Fruit fly (Drosophila melanogaster): ENCODE results near the gene ND-42.

ND-42 gene

dm6 chr3R:22035552-22035951 lies 8.0 kb downstream of the ND-42 start:
- peak; percentile 39 for TF ChIP-seq EcR (GFP tag; optimal IDR thresholded peaks at IDR 0.05)
- TF ChIP-seq CG34367 (tag; optimal IDR thresholded peaks at IDR 0.05) = no peak

DNA sequence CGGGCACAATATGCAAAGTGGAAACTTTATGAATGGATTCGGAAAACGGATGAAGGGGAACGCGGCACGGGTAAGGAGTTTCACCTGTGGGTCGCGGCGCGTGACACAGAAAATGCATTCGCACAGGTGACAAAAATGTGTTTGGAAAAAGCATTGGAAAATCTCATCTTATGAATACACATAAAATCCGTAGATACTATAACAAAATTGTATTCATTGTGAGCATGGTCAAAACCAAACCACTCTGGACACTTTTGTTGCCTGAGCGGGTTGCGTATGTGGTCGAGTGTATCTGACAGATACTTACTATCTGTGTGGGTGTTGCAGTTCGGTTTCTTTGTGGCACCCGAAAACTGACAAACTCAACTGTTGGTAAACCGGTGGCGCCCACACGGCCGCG lies 12.0 kb downstream of the ND-42 start:
- TF ChIP-seq CG15710 (tag; optimal IDR thresholded peaks at IDR 0.05) (peak; percentile 49), CG12605 (GFP tag; IDR thresholded peaks at IDR 0.05) (peak; percentile 85), Snoo (tag; optimal IDR thresholded peaks at IDR 0.05) (peak; percentile 57), CG4496 (GFP tag; IDR thresholded peaks at IDR 0.05) (peak; percentile 92), CG32121 (GFP tag; IDR thresholded peaks at IDR 0.05) (peak; percentile 90), D1 (tag; optimal IDR thresholded peaks at IDR 0.05) (no peak), Pif1A (GFP tag; optimal IDR thresholded peaks at IDR 0.05) (no peak), CG9948 (tag; optimal IDR thresholded peaks at IDR 0.05) (peak; percentile 31), rn (GFP tag; IDR thresholded peaks at IDR 0.05) (peak; percentile 66), Ets98B (GFP tag; IDR thresholded peaks at IDR 0.05) (peak; percentile 90), CG14655 (GFP tag; optimal IDR thresholded peaks at IDR 0.05) (no peak), CG13204 (GFP tag; optimal IDR thresholded peaks at IDR 0.05) (no peak), fd96Ca (GFP tag; IDR thresholded peaks at IDR 0.05) (peak; percentile 89), CG17806 (tag; optimal IDR thresholded peaks at IDR 0.05) (peak; percentile 37)

dm6 chr3R:22040400-22040799 lies 12.9 kb downstream of the ND-42 start:
- TF ChIP-seq Ets98B (GFP tag; IDR thresholded peaks at IDR 0.05) (no peak), CG17806 (tag; optimal IDR thresholded peaks at IDR 0.05) (no peak), Pif1A (GFP tag; optimal IDR thresholded peaks at IDR 0.05) (no peak), CG14655 (GFP tag; optimal IDR thresholded peaks at IDR 0.05) (no peak), CG32121 (GFP tag; IDR thresholded peaks at IDR 0.05) (no peak), gl (tag; optimal IDR thresholded peaks at IDR 0.05) (no peak), CG4496 (GFP tag; IDR thresholded peaks at IDR 0.05) (no peak), Snoo (tag; optimal IDR thresholded peaks at IDR 0.05) (no peak), CG15710 (tag; optimal IDR thresholded peaks at IDR 0.05) (no peak)

DNA sequence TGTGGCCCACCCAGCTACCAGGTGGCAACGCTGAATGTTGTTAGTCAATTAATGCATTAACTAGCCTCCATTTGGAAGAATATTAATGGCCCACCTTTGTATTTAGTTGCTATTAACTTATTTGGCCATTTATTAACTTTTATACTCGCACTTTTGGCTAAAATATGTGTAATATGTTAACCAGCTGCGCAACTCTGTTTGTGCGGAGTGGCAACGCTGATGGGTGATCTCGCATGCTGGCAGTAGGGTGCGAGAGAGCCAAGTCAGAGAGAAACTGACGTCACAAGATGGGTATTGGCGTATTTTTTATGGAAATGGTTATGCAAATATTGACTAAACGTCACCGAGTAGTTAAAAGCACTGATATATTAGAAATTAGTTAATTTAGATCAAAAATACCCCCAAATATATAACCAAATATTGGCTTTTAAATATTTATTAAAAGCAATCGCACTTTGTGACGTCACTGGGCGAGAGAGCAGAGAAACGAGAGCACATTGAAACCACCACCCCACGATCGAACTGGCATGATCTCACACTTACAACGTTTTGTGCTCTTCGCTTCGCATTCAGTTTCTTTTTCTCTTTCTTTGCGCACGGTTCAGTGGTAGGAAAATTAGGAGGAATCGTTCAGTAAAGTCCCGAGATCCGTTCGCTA lies 14.2 kb downstream of the ND-42 start, which contains the start of gene how:
TSS of gene how (plus strand) at position 567 of the 658 bp plus-strand sequence.
- no peak for TF ChIP-seq Ets98B (GFP tag; IDR thresholded peaks at IDR 0.05)
- no peak for TF ChIP-seq CG34367 (tag; optimal IDR thresholded peaks at IDR 0.05)
- TF ChIP-seq CG17806 (tag; optimal IDR thresholded peaks at IDR 0.05) = no peak
- no peak for TF ChIP-seq CG8301 (tag; optimal IDR thresholded peaks at IDR 0.05)
- no peak for TF ChIP-seq rn (GFP tag; IDR thresholded peaks at IDR 0.05)
- no peak for TF ChIP-seq CG13204 (GFP tag; optimal IDR thresholded peaks at IDR 0.05)
- peak; percentile 16 for TF ChIP-seq Snoo (tag; optimal IDR thresholded peaks at IDR 0.05)
- TF ChIP-seq CG32121 (GFP tag; IDR thresholded peaks at IDR 0.05) = no peak
- no peak for TF ChIP-seq CG12605 (GFP tag; IDR thresholded peaks at IDR 0.05)
- TF ChIP-seq EcR (GFP tag; optimal IDR thresholded peaks at IDR 0.05) = no peak
- peak; percentile 5; the same call in 1 of the 3 replicates for TF ChIP-seq fd96Ca (GFP tag; IDR thresholded peaks at IDR 0.05)
- TF ChIP-seq CG15710 (tag; optimal IDR thresholded peaks at IDR 0.05) = peak; percentile 13
- TF ChIP-seq CG9948 (tag; optimal IDR thresholded peaks at IDR 0.05) = no peak
- peak; percentile 33 for TF ChIP-seq Pif1A (GFP tag; optimal IDR thresholded peaks at IDR 0.05)
- no peak for TF ChIP-seq CG14655 (GFP tag; optimal IDR thresholded peaks at IDR 0.05)
- TF ChIP-seq CG10348 (GFP tag; IDR thresholded peaks at IDR 0.05) = no peak
- no peak for TF ChIP-seq CG4496 (GFP tag; IDR thresholded peaks at IDR 0.05)
- TF ChIP-seq Pif1B (GFP tag; optimal IDR thresholded peaks at IDR 0.05) = peak; percentile 40
- TF ChIP-seq CG8159 (tag; optimal IDR thresholded peaks at IDR 0.05) = no peak
- TF ChIP-seq gl (tag; optimal IDR thresholded peaks at IDR 0.05) = no peak
- TF ChIP-seq D1 (tag; optimal IDR thresholded peaks at IDR 0.05) = no peak

dm6 chr3R:22042283-22042875 lies 14.9 kb downstream of the ND-42 start:
- TF ChIP-seq CG34367 (tag; optimal IDR thresholded peaks at IDR 0.05) (no peak), CG13204 (GFP tag; optimal IDR thresholded peaks at IDR 0.05) (no peak), EcR (GFP tag; optimal IDR thresholded peaks at IDR 0.05) (peak; percentile 35)

DNA sequence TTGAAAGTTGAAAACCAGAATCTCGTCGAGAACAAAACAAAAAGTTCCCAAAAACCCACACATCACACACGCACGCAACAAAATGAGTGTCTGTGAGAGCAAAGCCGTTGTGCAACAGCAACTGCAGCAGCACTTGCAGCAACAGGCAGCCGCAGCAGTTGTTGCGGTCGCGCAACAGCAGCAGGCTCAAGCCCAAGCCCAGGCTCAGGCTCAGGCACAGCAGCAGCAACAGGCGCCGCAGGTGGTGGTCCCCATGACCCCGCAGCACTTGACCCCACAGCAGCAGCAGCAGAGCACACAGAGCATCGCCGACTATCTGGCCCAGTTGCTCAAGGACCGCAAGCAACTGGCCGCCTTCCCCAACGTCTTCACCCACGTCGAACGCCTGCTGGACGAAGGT lies 15.5 kb downstream of the ND-42 start:
- TF ChIP-seq CG17806 (tag; optimal IDR thresholded peaks at IDR 0.05) = no peak
- 0 out of 2 replicates have a peak, but pooled peaks have one; percentile 20 for TF ChIP-seq CG12605 (GFP tag; IDR thresholded peaks at IDR 0.05)

dm6 chr3R:22043748-22044402 lies 16.4 kb downstream of the ND-42 start:
- TF ChIP-seq CG8159 (tag; optimal IDR thresholded peaks at IDR 0.05) (no peak), D1 (tag; optimal IDR thresholded peaks at IDR 0.05) (peak; percentile 19), CG32121 (GFP tag; IDR thresholded peaks at IDR 0.05) (no peak), fd96Ca (GFP tag; IDR thresholded peaks at IDR 0.05) (0 out of 3 replicates have a peak, but pooled peaks have one; percentile 7), CG13204 (GFP tag; optimal IDR thresholded peaks at IDR 0.05) (peak; percentile 7), EcR (GFP tag; optimal IDR thresholded peaks at IDR 0.05) (peak; percentile 97)

Measured in whole organism, pupa.